Fruit fly (Drosophila melanogaster): ENCODE results near the gene CG31269.

- no peak for TF ChIP-seq CG8478 (optimal IDR thresholded peaks at IDR 0.05)
- no peak for TF ChIP-seq CTCF (optimal IDR thresholded peaks at IDR 0.05)
Measured at dm6 chr3R:17080666-17081358, 46.1 kb upstream of the CG31269 start.

Data from S2 (cell line).